Worm (Caenorhabditis elegans) whole organism, early embryonic: Measurements from ENCODE around the gene golg-2.
A peak's percentile ranks its signal among the peaks of the same experiment; 100 is the strongest.

Experiments
- ama-1 ChIP-seq: fragments of 150-350 bp; optimal IDR thresholded peaks from 2 replicates; lab custom pipeline; 2014
- ceh-36 ChIP-seq: sonication (generic microtip); optimal IDR thresholded peaks from 2 replicates; lab custom pipeline; 2016; ENCODE audit warnings: missing genetic modification characterization, inconsistent platforms, missing compliant biosample characterization
- hmg-4 ChIP-seq: fragments of 200-800 bp; sonication (Bioruptor generic); optimal IDR thresholded peaks from 2 replicates; lab custom pipeline; 2018; ENCODE audit warnings: mild to moderate bottlenecking, missing genetic modification characterization, missing compliant biosample characterization
- hnd-1 ChIP-seq: sonication (generic microtip); optimal IDR thresholded peaks from 2 replicates; lab custom pipeline; 2016; ENCODE audit warnings: missing genetic modification characterization, missing compliant biosample characterization
- pes-1 ChIP-seq: fragments of 200-800 bp; sonication (Bioruptor generic); IDR thresholded peaks from 2 replicates; pipeline ENCODE4 v1.3.6; 2022; ENCODE audit warnings: missing genetic modification reagents, missing genetic modification characterization, missing compliant biosample characterization
- tra-4 ChIP-seq: sonication (generic microtip); optimal IDR thresholded peaks from 2 replicates; lab custom pipeline; 2017; ENCODE audit warnings: missing genetic modification characterization, missing compliant biosample characterization

DNA sequence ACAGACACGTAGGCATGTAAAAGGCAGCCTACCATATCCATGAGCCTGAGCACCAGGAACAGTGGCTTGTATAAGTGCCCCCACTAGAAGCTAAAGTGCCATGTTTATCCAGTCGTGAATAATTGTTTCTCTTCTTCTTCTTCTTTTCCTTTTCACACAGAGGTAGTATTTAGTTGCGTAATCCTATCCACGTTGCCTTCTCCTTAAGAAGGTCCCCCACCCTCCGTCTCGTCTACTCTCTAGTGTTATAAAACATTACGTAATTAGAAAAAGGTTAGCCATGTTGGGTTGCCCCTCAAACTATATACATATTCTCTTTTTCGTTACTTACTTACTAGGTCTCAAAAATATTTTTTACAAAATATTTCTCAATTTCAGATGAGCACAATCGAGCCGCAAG lies 53.2 kb downstream of the golg-2 start:
- TF ChIP-seq ama-1 (no peak), pes-1 (no peak), hmg-4 (GFP tag; lab: Kevin White, UChicago) (no peak), tra-4 (tag; lab: Kevin White, UChicago) (no peak), hnd-1 (tag; lab: Kevin White, UChicago) (no peak), ceh-36 (peak; percentile 30)
